Worm (Caenorhabditis elegans) whole organism, midembryonic: Measurements from ENCODE around the gene tbh-1.

Experiments
- T22C8.4 ChIP-seq: fragments of 200-800 bp; sonication (Bioruptor generic); IDR thresholded peaks from 2 replicates; pipeline ENCODE4 v1.3.6; 2022; ENCODE audit warnings: missing genetic modification characterization, missing compliant biosample characterization
- cog-1 ChIP-seq: sonication (generic microtip); optimal IDR thresholded peaks from 2 replicates; lab custom pipeline; 2016; ENCODE audit warnings: missing genetic modification characterization, missing compliant biosample characterization
- flt-1 ChIP-seq: fragments of 200-800 bp; sonication (Bioruptor generic); IDR thresholded peaks from 2 replicates; pipeline ENCODE4 v1.3.6; 2022; ENCODE audit warnings: missing genetic modification characterization, missing compliant biosample characterization
- klf-2 ChIP-seq: fragments of 200-800 bp; sonication (Bioruptor generic); conservative IDR thresholded peaks from 2 replicates; pipeline ENCODE4 v1.3.6; 2022; ENCODE audit warnings: missing genetic modification reagents, missing genetic modification characterization, missing compliant biosample characterization
- med-1 ChIP-seq: sonication (generic microtip); optimal IDR thresholded peaks from 2 replicates; lab custom pipeline; 2017; ENCODE audit warnings: missing genetic modification characterization, mild to moderate bottlenecking, missing compliant biosample characterization, antibody characterized with exemption, missing genetic modification reagents; ENCODE audit not compliant: insufficient read depth
- ref-1 ChIP-seq: fragments of 200-800 bp; sonication (Bioruptor generic); conservative IDR thresholded peaks from 2 replicates; pipeline ENCODE4 v1.3.6; 2022; ENCODE audit warnings: missing genetic modification reagents, missing genetic modification characterization, missing compliant biosample characterization
- tab-1 ChIP-seq: fragments of 200-800 bp; sonication (Bioruptor generic); IDR thresholded peaks from 2 replicates; pipeline ENCODE4 v1.3.6; 2022; ENCODE audit warnings: missing genetic modification characterization, missing compliant biosample characterization
- ztf-23 ChIP-seq: fragments of 200-800 bp; sonication (Bioruptor generic); IDR thresholded peaks from 2 replicates; pipeline ENCODE4 v1.3.6; 2022; ENCODE audit warnings: missing genetic modification reagents, missing genetic modification characterization, missing compliant biosample characterization
- ztf-29 ChIP-seq: fragments of 200-800 bp; sonication (Bioruptor generic); IDR thresholded peaks from 2 replicates; pipeline ENCODE4 v1.3.6; 2022; ENCODE audit warnings: missing genetic modification reagents, missing genetic modification characterization, missing compliant biosample characterization

Gene tbh-1

ce11 chrX:15468657-15469056 is 36.0 kb downstream of the tbh-1 start:
- TF ChIP-seq tab-1 (GFP tag; lab: Robert Waterston, UW) (no peak), cog-1 (tag; lab: Kevin White, UChicago) (no peak), ztf-29 (GFP tag; lab: Robert Waterston, UW) (no peak), T22C8.4 (GFP tag; lab: Robert Waterston, UW) (no peak), flt-1 (GFP tag; lab: Robert Waterston, UW) (no peak), ztf-23 (GFP tag; lab: Robert Waterston, UW) (no peak), klf-2 (GFP tag; lab: Robert Waterston, UW) (no peak), ref-1 (GFP tag; lab: Robert Waterston, UW) (no peak)

- no peak for TF ChIP-seq ztf-29 (GFP tag; lab: Robert Waterston, UW)
- TF ChIP-seq tab-1 (GFP tag; lab: Robert Waterston, UW) = no peak
- TF ChIP-seq cog-1 (tag; lab: Kevin White, UChicago) = no peak
- TF ChIP-seq klf-2 (GFP tag; lab: Robert Waterston, UW) = no peak
- no peak for TF ChIP-seq ztf-23 (GFP tag; lab: Robert Waterston, UW)
- no peak for TF ChIP-seq ref-1 (GFP tag; lab: Robert Waterston, UW)
- no peak for TF ChIP-seq med-1 (GFP tag; lab: Kevin White, UChicago)
- TF ChIP-seq T22C8.4 (GFP tag; lab: Robert Waterston, UW) = no peak
- no peak for TF ChIP-seq flt-1 (GFP tag; lab: Robert Waterston, UW)
These were observed 38.7 kb downstream of the tbh-1 start, which contains the start of gene sprr-1 for ce11 chrX:15466032-15466431. Gene sprr-1 (plus strand): TSS chrX:15466300.

- TF ChIP-seq cog-1 (tag; lab: Kevin White, UChicago) = no peak
- TF ChIP-seq klf-2 (GFP tag; lab: Robert Waterston, UW) = no peak
- no peak for TF ChIP-seq med-1 (GFP tag; lab: Kevin White, UChicago)
- no peak for TF ChIP-seq flt-1 (GFP tag; lab: Robert Waterston, UW)
- TF ChIP-seq T22C8.4 (GFP tag; lab: Robert Waterston, UW) = no peak
- no peak for TF ChIP-seq tab-1 (GFP tag; lab: Robert Waterston, UW)
- no peak for TF ChIP-seq ref-1 (GFP tag; lab: Robert Waterston, UW)
- TF ChIP-seq ztf-23 (GFP tag; lab: Robert Waterston, UW) = no peak
- TF ChIP-seq ztf-29 (GFP tag; lab: Robert Waterston, UW) = no peak
These were observed 39.6 kb downstream of the tbh-1 start for ce11 chrX:15465050-15465449.
